Fruit fly (Drosophila melanogaster) whole organism, adult: Measurements from ENCODE around the gene CG7910.
"Not testable (repeated sequence)": the region's sequence is repeated elsewhere in the genome, so short reads cannot be mapped to it uniquely, and the experiment has no call there.

Source experiments
- CG11617 ChIP-seq: fragments of 200-800 bp; sonication (Bioruptor generic); optimal IDR thresholded peaks from 2 replicates; lab custom pipeline; 2017; ENCODE audit warnings: mild to moderate bottlenecking, missing biosample characterization, missing genetic modification reagents, missing genetic modification characterization
- CG1620 ChIP-seq: fragments of 200-800 bp; sonication (Bioruptor generic); optimal IDR thresholded peaks from 2 replicates; lab custom pipeline; 2016; ENCODE audit warnings: missing biosample characterization, missing genetic modification characterization
- CG33017 ChIP-seq: fragments of 200-800 bp; sonication (Bioruptor generic); optimal IDR thresholded peaks from 2 replicates; lab custom pipeline; 2018; ENCODE audit warnings: missing biosample characterization, mild to moderate bottlenecking, missing genetic modification characterization, moderate library complexity
- CG5204 ChIP-seq: fragments of 200-800 bp; sonication (Bioruptor generic); optimal IDR thresholded peaks from 2 replicates; lab custom pipeline; 2016; ENCODE audit warnings: missing biosample characterization, missing genetic modification characterization
- CG7045 ChIP-seq: fragments of 200-800 bp; sonication (Bioruptor generic); optimal IDR thresholded peaks from 2 replicates; lab custom pipeline; 2017; ENCODE audit warnings: missing biosample characterization, mild to moderate bottlenecking, missing genetic modification characterization
- cnc ChIP-seq, 2 experiments: fragments of >200 bp; optimal IDR thresholded peaks; 2 replicates each; lab custom pipeline; 2017
- kay ChIP-seq: fragments of 200-800 bp; sonication (Bioruptor generic); peaks from one replicate; lab custom pipeline; 2016; ENCODE audit warnings: missing biosample characterization, missing genetic modification characterization, borderline replicate concordance
- pad ChIP-seq: fragments of 200-800 bp; sonication (Bioruptor generic); optimal IDR thresholded peaks from 3 replicates; lab custom pipeline; 2017; ENCODE audit warnings: missing biosample characterization, missing genetic modification characterization, mild to moderate bottlenecking, moderate library complexity, missing genetic modification reagents
- toe ChIP-seq: fragments of 200-800 bp; sonication (Bioruptor generic); optimal IDR thresholded peaks from 2 replicates; lab custom pipeline; 2016; ENCODE audit warnings: missing biosample characterization, missing genetic modification characterization

DNA sequence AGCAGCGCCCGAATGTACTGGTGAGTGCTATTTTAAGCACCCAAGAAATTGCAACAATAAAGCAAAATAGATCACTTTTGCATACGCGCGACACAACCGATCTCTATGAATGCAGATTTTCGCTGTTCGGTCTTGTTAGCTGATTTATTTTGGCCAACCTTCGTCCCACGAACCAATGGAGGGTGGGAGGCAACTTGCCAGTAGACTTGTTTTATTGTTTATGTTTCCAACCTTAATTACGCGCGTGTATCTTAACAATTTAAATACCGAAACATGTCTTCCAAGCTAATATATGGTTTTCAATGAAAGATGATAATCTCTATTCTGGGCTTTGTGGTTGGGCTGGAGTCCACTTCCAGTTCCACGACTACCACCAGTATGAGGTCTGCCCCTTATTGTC is 38.2 kb upstream of the CG7910 start, which contains the start of gene CG43618:
- TF ChIP-seq CG33017 (tag; lab: Kevin White, UChicago); pad (GFP tag; lab: Kevin White, UChicago); cnc (optimal IDR thresholded peaks at IDR 0.05; lab: Kevin White, UChicago); CG7045 (GFP tag; lab: Kevin White, UChicago); CG1620 (GFP tag; lab: Kevin White, UChicago); CG5204 (GFP tag; lab: Kevin White, UChicago); kay (GFP tag; lab: Kevin White, UChicago); CG11617; toe (GFP tag; lab: Kevin White, UChicago): not testable (repeated sequence)
